Fruit fly (Drosophila melanogaster) whole organism, embryonic: ENCODE results near the gene ppk24.

Source experiments
- Asciz ChIP-seq: fragments of 200-800 bp; sonication (Bioruptor generic); optimal IDR thresholded peaks from 2 replicates; lab custom pipeline; 2017; ENCODE audit warnings: missing biosample characterization, mild to moderate bottlenecking, missing genetic modification characterization, missing genetic modification reagents
- BEAF-32 ChIP-seq: fragments of 200-800 bp; sonication (Bioruptor generic); optimal IDR thresholded peaks from 3 replicates; lab custom pipeline; 2017; ENCODE audit warnings: missing biosample characterization, missing genetic modification characterization, mild to moderate bottlenecking, moderate library complexity, missing genetic modification reagents
- Bdp1 ChIP-seq: fragments of 200-800 bp; sonication (Bioruptor generic); optimal IDR thresholded peaks from 3 replicates; lab custom pipeline; 2016; ENCODE audit warnings: missing biosample characterization, missing genetic modification characterization
- CG10274 ChIP-seq: fragments of 200-800 bp; sonication (Bioruptor generic); optimal IDR thresholded peaks from 3 replicates; lab custom pipeline; 2017; ENCODE audit warnings: missing biosample characterization, mild to moderate bottlenecking, missing genetic modification characterization
- CG10979 ChIP-seq: fragments of 200-800 bp; sonication (Bioruptor generic); optimal IDR thresholded peaks from 2 replicates; lab custom pipeline; 2018; ENCODE audit warnings: missing biosample characterization, mild to moderate bottlenecking, missing genetic modification characterization, moderate library complexity
- CG12071 ChIP-seq: fragments of 200-800 bp; sonication (Bioruptor generic); optimal IDR thresholded peaks from 3 replicates; lab custom pipeline; 2018; ENCODE audit warnings: missing biosample characterization, mild to moderate bottlenecking, missing genetic modification characterization
- CG12769 ChIP-seq: fragments of 200-800 bp; sonication (Bioruptor generic); optimal IDR thresholded peaks from 2 replicates; lab custom pipeline; 2019; ENCODE audit warnings: missing biosample characterization, mild to moderate bottlenecking, missing genetic modification characterization, moderate library complexity
- CG13624 ChIP-seq: fragments of 200-800 bp; sonication (Bioruptor generic); optimal IDR thresholded peaks from 2 replicates; lab custom pipeline; 2016; ENCODE audit warnings: missing biosample characterization, missing genetic modification characterization
- CG14667 ChIP-seq: fragments of 200-800 bp; sonication (Bioruptor generic); IDR thresholded peaks from 2 replicates; pipeline ENCODE4 v1.3.6; 2022; ENCODE audit warnings: missing biosample characterization, missing genetic modification characterization
- CG1602 ChIP-seq: fragments of 200-800 bp; sonication (Bioruptor generic); optimal IDR thresholded peaks from 3 replicates; lab custom pipeline; 2016; ENCODE audit warnings: missing biosample characterization, missing genetic modification characterization
- CG17568 ChIP-seq: fragments of 200-800 bp; sonication (Bioruptor generic); optimal IDR thresholded peaks from 2 replicates; lab custom pipeline; 2018; ENCODE audit warnings: missing biosample characterization, mild to moderate bottlenecking, missing genetic modification characterization, moderate library complexity
- CG17612 ChIP-seq: fragments of 200-800 bp; sonication (Bioruptor generic); IDR thresholded peaks from 2 replicates; pipeline ENCODE4 v1.3.6; 2022; ENCODE audit warnings: missing biosample characterization, missing genetic modification characterization
- CG18476 ChIP-seq: fragments of 200-800 bp; sonication (Bioruptor generic); optimal IDR thresholded peaks from 2 replicates; lab custom pipeline; 2016; ENCODE audit warnings: missing biosample characterization, mild to moderate bottlenecking, missing genetic modification characterization
- CG2116 ChIP-seq: fragments of 200-800 bp; sonication (Bioruptor generic); optimal IDR thresholded peaks from 3 replicates; lab custom pipeline; 2018; ENCODE audit warnings: missing biosample characterization, mild to moderate bottlenecking, missing genetic modification characterization
- CG2889 ChIP-seq: fragments of 200-800 bp; sonication (Bioruptor generic); IDR thresholded peaks from 3 replicates; pipeline ENCODE4 v1.3.6; 2022; ENCODE audit warnings: missing biosample characterization, missing genetic modification characterization
- CG31365 ChIP-seq: fragments of 200-800 bp; sonication (Bioruptor generic); optimal IDR thresholded peaks from 2 replicates; lab custom pipeline; 2018; ENCODE audit warnings: missing biosample characterization, mild to moderate bottlenecking, missing genetic modification characterization
- CG34376 ChIP-seq: fragments of 200-800 bp; sonication (Bioruptor generic); optimal IDR thresholded peaks from 2 replicates; lab custom pipeline; 2018; ENCODE audit warnings: missing biosample characterization, mild to moderate bottlenecking, missing genetic modification characterization
- CG4617 ChIP-seq: fragments of 200-800 bp; sonication (Bioruptor generic); optimal IDR thresholded peaks from 3 replicates; lab custom pipeline; 2016; ENCODE audit warnings: missing biosample characterization, missing genetic modification characterization, borderline replicate concordance
- CG5180 ChIP-seq: fragments of 200-800 bp; sonication (Bioruptor generic); optimal IDR thresholded peaks from 3 replicates; lab custom pipeline; 2017; ENCODE audit warnings: missing biosample characterization, missing genetic modification characterization, mild to moderate bottlenecking, moderate library complexity, missing genetic modification reagents
- CG6272 ChIP-seq: fragments of 200-800 bp; sonication (Bioruptor generic); IDR thresholded peaks from 2 replicates; pipeline ENCODE4 v1.3.6; 2022; ENCODE audit warnings: missing biosample characterization, missing genetic modification characterization
- CG7271 ChIP-seq: fragments of 200-800 bp; sonication (Bioruptor generic); optimal IDR thresholded peaks from 2 replicates; lab custom pipeline; 2018; ENCODE audit warnings: missing biosample characterization, mild to moderate bottlenecking, missing genetic modification characterization, moderate library complexity
- CG7556 ChIP-seq: fragments of 200-800 bp; sonication (Bioruptor generic); optimal IDR thresholded peaks from 2 replicates; lab custom pipeline; 2017; ENCODE audit warnings: missing biosample characterization, mild to moderate bottlenecking, missing genetic modification characterization
- Chrac-16 ChIP-seq: fragments of 200-800 bp; sonication (Bioruptor generic); optimal IDR thresholded peaks from 3 replicates; lab custom pipeline; 2016; ENCODE audit warnings: missing biosample characterization, missing genetic modification characterization
- Lpt ChIP-seq: fragments of >200 bp; optimal IDR thresholded peaks from 2 replicates; lab custom pipeline; 2018; ENCODE audit warnings: missing biosample characterization, missing genetic modification characterization
- Opbp ChIP-seq: fragments of 200-800 bp; sonication (Bioruptor generic); IDR thresholded peaks from 3 replicates; pipeline ENCODE4 v1.3.6; 2022; ENCODE audit warnings: missing biosample characterization, missing genetic modification characterization; ENCODE audit not compliant: partially characterized antibody
- Spps ChIP-seq: fragments of 200-800 bp; sonication (Bioruptor generic); optimal IDR thresholded peaks from 2 replicates; lab custom pipeline; 2018; ENCODE audit warnings: missing biosample characterization, mild to moderate bottlenecking, missing genetic modification characterization
- Xbp1 ChIP-seq: fragments of 200-800 bp; sonication (Bioruptor generic); optimal IDR thresholded peaks from 3 replicates; lab custom pipeline; 2016; ENCODE audit warnings: missing biosample characterization, mild to moderate bottlenecking, missing genetic modification characterization
- ase ChIP-seq: fragments of 200-800 bp; sonication (Bioruptor generic); IDR thresholded peaks from 3 replicates; pipeline ENCODE4 v1.3.6; 2022; ENCODE audit warnings: missing biosample characterization, missing genetic modification characterization
- bigmax ChIP-seq: fragments of 200-800 bp; sonication (Bioruptor generic); optimal IDR thresholded peaks from 2 replicates; lab custom pipeline; 2018; ENCODE audit warnings: missing biosample characterization, mild to moderate bottlenecking, missing genetic modification characterization
- cato ChIP-seq: fragments of 200-800 bp; sonication (Bioruptor generic); optimal IDR thresholded peaks from 2 replicates; lab custom pipeline; 2016; ENCODE audit warnings: missing biosample characterization, missing genetic modification characterization, borderline replicate concordance
- caup ChIP-seq: fragments of 200-800 bp; sonication (Bioruptor generic); optimal IDR thresholded peaks from 3 replicates; lab custom pipeline; 2017; ENCODE audit warnings: missing biosample characterization, mild to moderate bottlenecking, missing genetic modification characterization, moderate library complexity; ENCODE audit not compliant: severe bottlenecking
- chm ChIP-seq: fragments of 200-800 bp; sonication (Bioruptor generic); IDR thresholded peaks from 2 replicates; pipeline ENCODE4 v1.3.6; 2022; ENCODE audit warnings: missing biosample characterization, missing genetic modification characterization
- corto ChIP-seq: fragments of 200-800 bp; sonication (Bioruptor generic); optimal IDR thresholded peaks from 2 replicates; lab custom pipeline; 2016; ENCODE audit warnings: missing biosample characterization, mild to moderate bottlenecking, missing genetic modification characterization, moderate library complexity
- cwo ChIP-seq: fragments of 200-800 bp; sonication (Bioruptor generic); optimal IDR thresholded peaks from 3 replicates; lab custom pipeline; 2017; ENCODE audit warnings: missing biosample characterization, missing genetic modification characterization, mild to moderate bottlenecking, moderate library complexity, missing genetic modification reagents
- gfzf ChIP-seq: fragments of 200-800 bp; sonication (Bioruptor generic); optimal IDR thresholded peaks from 2 replicates; lab custom pipeline; 2016; ENCODE audit warnings: missing biosample characterization, mild to moderate bottlenecking, missing genetic modification characterization, moderate library complexity
- grn ChIP-seq: fragments of 200-800 bp; sonication (Bioruptor generic); optimal IDR thresholded peaks from 3 replicates; lab custom pipeline; 2017; ENCODE audit warnings: missing biosample characterization, missing genetic modification characterization
- hb ChIP-seq: fragments of 200-800 bp; sonication (Bioruptor generic); IDR thresholded peaks from 3 replicates; pipeline ENCODE4 v1.3.6; 2022; ENCODE audit warnings: missing biosample characterization, missing genetic modification characterization; ENCODE audit not compliant: partially characterized antibody
- kah ChIP-seq: fragments of 200-800 bp; sonication (Bioruptor generic); optimal IDR thresholded peaks from 2 replicates; lab custom pipeline; 2018; ENCODE audit warnings: missing biosample characterization, mild to moderate bottlenecking, missing genetic modification characterization
- kay ChIP-seq: fragments of 200-800 bp; sonication (Bioruptor generic); optimal IDR thresholded peaks from 2 replicates; lab custom pipeline; 2016; ENCODE audit warnings: missing biosample characterization, missing genetic modification characterization
- kni ChIP-seq: fragments of 200-800 bp; sonication (Bioruptor generic); optimal IDR thresholded peaks from 3 replicates; lab custom pipeline; 2017; ENCODE audit warnings: mild to moderate bottlenecking, missing biosample characterization, missing genetic modification reagents, missing genetic modification characterization
- nmo ChIP-seq: fragments of 200-800 bp; sonication (Bioruptor generic); optimal IDR thresholded peaks from 2 replicates; lab custom pipeline; 2018; ENCODE audit warnings: missing biosample characterization, mild to moderate bottlenecking, missing genetic modification characterization, moderate library complexity
- pfk ChIP-seq: fragments of 200-800 bp; sonication (Bioruptor generic); optimal IDR thresholded peaks from 2 replicates; lab custom pipeline; 2018; ENCODE audit warnings: missing biosample characterization, mild to moderate bottlenecking, missing genetic modification characterization, moderate library complexity
- ranshi ChIP-seq: fragments of 200-800 bp; sonication (Bioruptor generic); IDR thresholded peaks from 2 replicates; pipeline ENCODE4 v1.3.6; 2022; ENCODE audit warnings: missing biosample characterization, missing genetic modification characterization
- sna ChIP-seq: fragments of 200-800 bp; sonication (Bioruptor generic); IDR thresholded peaks from 2 replicates; pipeline ENCODE4 v1.3.6; 2022; ENCODE audit warnings: missing biosample characterization, missing genetic modification characterization; ENCODE audit not compliant: partially characterized antibody
- sug ChIP-seq: fragments of 200-800 bp; optimal IDR thresholded peaks from 2 replicates; lab custom pipeline; 2019; ENCODE audit warnings: missing biosample characterization, mild to moderate bottlenecking, missing genetic modification characterization, moderate library complexity
- tio ChIP-seq: fragments of 200-800 bp; sonication (Bioruptor generic); optimal IDR thresholded peaks from 2 replicates; lab custom pipeline; 2017; ENCODE audit warnings: missing biosample characterization, missing genetic modification characterization, inconsistent platforms
- trem ChIP-seq: fragments of 200-800 bp; optimal IDR thresholded peaks from 3 replicates; lab custom pipeline; 2019; ENCODE audit warnings: missing biosample characterization, mild to moderate bottlenecking, missing genetic modification characterization, moderate library complexity
- tup ChIP-seq: fragments of 200-800 bp; sonication (Bioruptor generic); optimal IDR thresholded peaks from 2 replicates; lab custom pipeline; 2016; ENCODE audit warnings: missing biosample characterization, mild to moderate bottlenecking, missing genetic modification characterization, moderate library complexity

ppk24 gene

dm6 chr3R:31247281-31247995 is 18.1 kb upstream of the ppk24 start (continued):
- TF ChIP-seq Xbp1 (peak; percentile 74), CG7271 (tag; lab: Kevin White, UChicago) (no peak), pfk (GFP tag; lab: Kevin White, UChicago) (no peak), CG18476 (peak; percentile 55), kay (GFP tag; lab: Kevin White, UChicago) (peak; percentile 34), CG7556 (GFP tag; lab: Kevin White, UChicago) (peak; percentile 65), tio (peak; percentile 17), cato (GFP tag; lab: Kevin White, UChicago) (peak; percentile 48), sna (no peak), cwo (GFP tag; lab: Kevin White, UChicago) (peak; percentile 38), trem (tag; lab: Kevin White, UChicago) (peak; percentile 64), CG13624 (GFP tag; lab: Kevin White, UChicago) (no peak), grn (GFP tag; lab: Kevin White, UChicago) (peak; percentile 38), sug (peak; percentile 54), CG10979 (tag; lab: Kevin White, UChicago) (peak; percentile 86), CG2889 (GFP tag; lab: Robert Waterston, UW) (peak; percentile 47; the same call in 1 of the 3 replicates), hb (no peak), chm (peak; percentile 66), Spps (tag; lab: Kevin White, UChicago) (peak; percentile 53), Chrac-16 (peak; percentile 36), kah (GFP tag; lab: Kevin White, UChicago) (peak; percentile 66), corto (GFP tag; lab: Kevin White, UChicago) (no peak), CG10274 (GFP tag; lab: Kevin White, UChicago) (peak; percentile 41), caup (GFP tag; lab: Kevin White, UChicago) (peak; percentile 46), ranshi (GFP tag; lab: Robert Waterston, UW) (peak; percentile 62; the same call in 1 of the 2 replicates), CG17612 (GFP tag; lab: Robert Waterston, UW) (no peak), Bdp1 (no peak), BEAF-32 (GFP tag; lab: Kevin White, UChicago) (no peak), Lpt (GFP tag; lab: Kevin White, UChicago) (no peak), CG34376 (GFP tag; lab: Kevin White, UChicago) (no peak), kni (GFP tag; lab: Kevin White, UChicago) (peak; percentile 46), CG31365 (tag; lab: Kevin White, UChicago) (peak; percentile 40), nmo (GFP tag; lab: Kevin White, UChicago) (peak; percentile 85), CG4617 (GFP tag; lab: Kevin White, UChicago) (no peak), gfzf (GFP tag; lab: Kevin White, UChicago) (no peak), Asciz (peak; percentile 62), CG12071 (GFP tag; lab: Kevin White, UChicago) (peak; percentile 75), CG5180 (GFP tag; lab: Kevin White, UChicago) (peak; percentile 64), CG12769 (tag; lab: Kevin White, UChicago) (no peak), CG1602 (GFP tag; lab: Kevin White, UChicago) (peak; percentile 57), tup (GFP tag; lab: Kevin White, UChicago) (peak; percentile 1), ase (GFP tag; lab: Robert Waterston, UW) (peak; percentile 82), CG6272 (GFP tag; lab: Robert Waterston, UW) (peak; percentile 67), CG14667 (peak; percentile 70), CG2116 (GFP tag; lab: Kevin White, UChicago) (no peak), CG17568 (GFP tag; lab: Kevin White, UChicago) (peak; percentile 24), bigmax (GFP tag; lab: Kevin White, UChicago) (no peak), Opbp (no peak)
